Fruit fly (Drosophila melanogaster) whole organism, wandering third instar larva: ENCODE results near the gene Pxn.

Experiments
- Abd-B ChIP-seq: fragments of >200 bp; optimal IDR thresholded peaks from 2 replicates; lab custom pipeline; 2017; ENCODE audit warnings: missing biosample characterization, missing genetic modification characterization
- CG32264 ChIP-seq: fragments of 200-800 bp; sonication (Bioruptor generic); optimal IDR thresholded peaks from 2 replicates; lab custom pipeline; 2016; ENCODE audit warnings: missing biosample characterization, missing genetic modification characterization
- CG9705 ChIP-seq: fragments of 200-800 bp; sonication (Bioruptor generic); optimal IDR thresholded peaks from 2 replicates; lab custom pipeline; 2018; ENCODE audit warnings: missing biosample characterization, mild to moderate bottlenecking, missing genetic modification characterization
- CrebA ChIP-seq: fragments of 200-800 bp; sonication (Bioruptor generic); optimal IDR thresholded peaks from 2 replicates; lab custom pipeline; 2016; ENCODE audit warnings: missing biosample characterization, mild to moderate bottlenecking, missing genetic modification characterization, borderline replicate concordance
- Dfd ChIP-seq: fragments of >200 bp; optimal IDR thresholded peaks from 2 replicates; lab custom pipeline; 2017; ENCODE audit warnings: missing biosample characterization, missing genetic modification characterization
- Dif ChIP-seq: fragments of 200-275, 200-300 bp; sonication (Bioruptor generic); optimal IDR thresholded peaks from 2 replicates; lab custom pipeline; 2018; ENCODE audit warnings: missing biosample characterization, missing genetic modification characterization; ENCODE audit not compliant: partially characterized antibody
- GATAd ChIP-seq: sonication (Bioruptor generic); optimal IDR thresholded peaks from 2 replicates; lab custom pipeline; 2016; ENCODE audit warnings: missing biosample characterization, missing genetic modification characterization
- HLH106 ChIP-seq: fragments of 200-800 bp; optimal IDR thresholded peaks from 3 replicates; lab custom pipeline; 2019; ENCODE audit warnings: missing biosample characterization, mild to moderate bottlenecking, missing genetic modification characterization, moderate library complexity
- Hnf4 ChIP-seq: fragments of 200-800 bp; sonication (Bioruptor generic); optimal IDR thresholded peaks from 2 replicates; lab custom pipeline; 2016; ENCODE audit warnings: missing biosample characterization, mild to moderate bottlenecking, missing genetic modification characterization
- Hr78 ChIP-seq: fragments of >200 bp; optimal IDR thresholded peaks from 2 replicates; lab custom pipeline; 2017; ENCODE audit warnings: missing biosample characterization, missing genetic modification characterization
- Hr83 ChIP-seq: fragments of 200-300 bp; sonication (Bioruptor generic); optimal IDR thresholded peaks from 2 replicates; lab custom pipeline; 2016; ENCODE audit warnings: missing biosample characterization, mild to moderate bottlenecking, missing genetic modification characterization, moderate library complexity; ENCODE audit not compliant: poor library complexity, severe bottlenecking
- Jra ChIP-seq: sonication (Bioruptor generic); optimal IDR thresholded peaks from 2 replicates; lab custom pipeline; 2016; ENCODE audit warnings: missing biosample characterization, missing genetic modification characterization
- Mio ChIP-seq: sonication (Bioruptor generic); optimal IDR thresholded peaks from 2 replicates; lab custom pipeline; 2016; ENCODE audit warnings: missing biosample characterization, missing genetic modification characterization
- Myc ChIP-seq: fragments of >200 bp; optimal IDR thresholded peaks from 2 replicates; lab custom pipeline; 2017
- N ChIP-seq: fragments of >200 bp; optimal IDR thresholded peaks from 2 replicates; lab custom pipeline; 2018; ENCODE audit warnings: missing biosample characterization, missing external identifiers, missing genetic modification characterization
- OdsH ChIP-seq: fragments of 200-800 bp; sonication (Bioruptor generic); optimal IDR thresholded peaks from 2 replicates; lab custom pipeline; 2016; ENCODE audit warnings: missing biosample characterization, mild to moderate bottlenecking, missing genetic modification characterization
- Rel ChIP-seq, 2 experiments: fragments of 200-800 bp; sonication (Bioruptor generic) in 1 of 2; optimal IDR thresholded peaks; 2 replicates in 1 of 2; 3 replicates in 1 of 2; lab custom pipeline; 2016 to 2019; ENCODE audit warnings: mild to moderate bottlenecking in 2 of 2, missing biosample characterization in 2 of 2, missing genetic modification characterization in 2 of 2, moderate library complexity in 1 of 2
- Sp1 ChIP-seq: fragments of 200-800 bp; sonication (Bioruptor generic); optimal IDR thresholded peaks from 3 replicates; lab custom pipeline; 2019; ENCODE audit warnings: missing biosample characterization, mild to moderate bottlenecking, missing genetic modification characterization, moderate library complexity
- Vsx2 ChIP-seq: fragments of 200-300, 225-300 bp; sonication (Bioruptor generic); optimal IDR thresholded peaks from 2 replicates; lab custom pipeline; 2018; ENCODE audit warnings: missing biosample characterization, missing genetic modification characterization; ENCODE audit not compliant: partially characterized antibody
- br ChIP-seq: fragments of 200-800 bp; sonication (Bioruptor generic); optimal IDR thresholded peaks from 2 replicates; lab custom pipeline; 2016; ENCODE audit warnings: missing biosample characterization, missing genetic modification characterization
- brk ChIP-seq: fragments of 200-800 bp; sonication (Bioruptor generic); optimal IDR thresholded peaks from 2 replicates; lab custom pipeline; 2016; ENCODE audit warnings: missing biosample characterization, mild to moderate bottlenecking, missing genetic modification characterization
- dl ChIP-seq, 2 experiments: fragments of 175-275, 200-275 bp in 1 of 2; fragments of 200-275 bp in 1 of 2; sonication (Bioruptor generic); optimal IDR thresholded peaks; lab custom pipeline; 2018; ENCODE audit warnings: mild to moderate bottlenecking in 2 of 2, missing biosample characterization in 2 of 2, missing genetic modification characterization in 2 of 2, moderate library complexity in 2 of 2; ENCODE audit not compliant: partially characterized antibody in 2 of 2, insufficient read depth in 1 of 2
- dmrt93B ChIP-seq: fragments of 200-800 bp; sonication (Bioruptor generic); optimal IDR thresholded peaks from 2 replicates; lab custom pipeline; 2018; ENCODE audit warnings: missing biosample characterization, mild to moderate bottlenecking, missing genetic modification characterization
- dsf ChIP-seq: sonication (Bioruptor generic); optimal IDR thresholded peaks from 2 replicates; lab custom pipeline; 2016; ENCODE audit warnings: missing biosample characterization, missing genetic modification characterization, borderline replicate concordance
- ey ChIP-seq: fragments of 200-800 bp; sonication (Bioruptor generic); optimal IDR thresholded peaks from 2 replicates; lab custom pipeline; 2016; ENCODE audit warnings: missing biosample characterization, missing genetic modification characterization
- foxo ChIP-seq, 2 experiments: fragments of 200-800 bp; sonication (Bioruptor generic); optimal IDR thresholded peaks; 2 replicates in 1 of 2; 3 replicates in 1 of 2; lab custom pipeline; 2016 to 2017; ENCODE audit warnings: missing biosample characterization in 2 of 2, missing genetic modification characterization in 2 of 2
- fru ChIP-seq: fragments of 200-800 bp; sonication (Bioruptor generic); optimal IDR thresholded peaks from 3 replicates; lab custom pipeline; 2016; ENCODE audit warnings: missing biosample characterization, mild to moderate bottlenecking, missing genetic modification characterization
- h ChIP-seq: fragments of 200-800 bp; sonication (Bioruptor generic); optimal IDR thresholded peaks from 3 replicates; lab custom pipeline; 2016; ENCODE audit warnings: missing biosample characterization, mild to moderate bottlenecking, missing genetic modification characterization
- jim ChIP-seq: fragments of 175-275, 200-325 bp; sonication (Bioruptor generic); optimal IDR thresholded peaks from 2 replicates; lab custom pipeline; 2016; ENCODE audit warnings: missing biosample characterization, mild to moderate bottlenecking, missing genetic modification characterization
- lola ChIP-seq: fragments of >200 bp; optimal IDR thresholded peaks from 2 replicates; lab custom pipeline; 2017; ENCODE audit warnings: missing biosample characterization, missing genetic modification characterization
- pan ChIP-seq: fragments of >200 bp; optimal IDR thresholded peaks from 2 replicates; lab custom pipeline; 2017
- psq ChIP-seq: fragments of 200-800 bp; sonication (Bioruptor generic); optimal IDR thresholded peaks from 3 replicates; lab custom pipeline; 2017; ENCODE audit warnings: missing biosample characterization, mild to moderate bottlenecking, missing genetic modification characterization, moderate library complexity
- rgr ChIP-seq: fragments of 200-800 bp; sonication (Bioruptor generic); optimal IDR thresholded peaks from 3 replicates; lab custom pipeline; 2016; ENCODE audit warnings: missing biosample characterization, mild to moderate bottlenecking, missing genetic modification characterization
- sage ChIP-seq: fragments of 200-800 bp; sonication (Bioruptor generic); optimal IDR thresholded peaks from 2 replicates; lab custom pipeline; 2016; ENCODE audit warnings: missing biosample characterization, mild to moderate bottlenecking, missing genetic modification characterization
- sv ChIP-seq: fragments of 200-800 bp; sonication (Bioruptor generic); optimal IDR thresholded peaks from 3 replicates; lab custom pipeline; 2016; ENCODE audit warnings: missing biosample characterization, missing genetic modification characterization
- tai ChIP-seq: sonication (Bioruptor generic); optimal IDR thresholded peaks from 2 replicates; lab custom pipeline; 2016; ENCODE audit warnings: missing biosample characterization, missing genetic modification characterization
- usp ChIP-seq: fragments of >200 bp; optimal IDR thresholded peaks from 2 replicates; lab custom pipeline; 2017; ENCODE audit warnings: missing biosample characterization, missing genetic modification characterization
- woc ChIP-seq: sonication (Bioruptor generic); optimal IDR thresholded peaks from 2 replicates; lab custom pipeline; 2016; ENCODE audit warnings: missing biosample characterization, mild to moderate bottlenecking, missing genetic modification characterization

The Pxn gene

DNA sequence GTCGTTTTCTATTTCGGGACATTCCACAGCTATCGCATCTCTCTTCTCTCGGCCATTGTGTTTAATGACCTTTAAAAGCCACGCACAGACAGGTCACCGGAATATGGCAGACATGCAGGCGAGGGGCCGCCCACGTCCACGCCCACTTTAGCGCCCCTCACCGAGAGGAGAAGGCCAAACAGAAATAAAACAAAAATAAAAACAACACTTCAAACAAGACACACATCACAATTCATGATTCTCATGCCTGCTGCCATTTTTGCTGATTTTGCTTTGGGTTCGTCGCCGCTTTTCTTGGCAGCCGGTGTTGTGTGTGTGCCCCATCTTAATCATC, 46.4 kb downstream of the Pxn start:
- no peak for TF ChIP-seq Vsx2 (GFP tag; lab: Kevin White, UChicago)
- TF ChIP-seq Jra (GFP tag; lab: Kevin White, UChicago): no peak
- TF ChIP-seq Hr78 (GFP tag; lab: Kevin White, UChicago): no peak
- TF ChIP-seq Mio (GFP tag; lab: Kevin White, UChicago): no peak
- TF ChIP-seq Rel (GFP tag; optimal IDR thresholded peaks at IDR 0.05; lab: Kevin White, UChicago): no peak
- no peak for TF ChIP-seq Rel (tag; optimal IDR thresholded peaks at IDR 0.05; lab: Kevin White, UChicago)
- TF ChIP-seq ey (GFP tag; lab: Kevin White, UChicago): no peak
- no peak for TF ChIP-seq tai (GFP tag; lab: Kevin White, UChicago)
- no peak for TF ChIP-seq foxo (GFP tag; optimal IDR thresholded peaks at IDR 0.05; lab: Kevin White, UChicago)
- TF ChIP-seq CrebA: no peak
- no peak for TF ChIP-seq HLH106 (tag; lab: Kevin White, UChicago)
- no peak for TF ChIP-seq lola (GFP tag; lab: Kevin White, UChicago)
- no peak for TF ChIP-seq Dif (GFP tag; lab: Kevin White, UChicago)
- no peak for TF ChIP-seq OdsH (GFP tag; lab: Kevin White, UChicago)
- no peak for TF ChIP-seq dl (GFP tag; optimal IDR thresholded peaks at IDR 0.05; lab: Kevin White, UChicago; ENCODE audit: insufficient read depth in 1 of 2, partially characterized antibody in 2 of 2)
- no peak for TF ChIP-seq usp
- no peak for TF ChIP-seq GATAd (GFP tag; lab: Kevin White, UChicago)
- TF ChIP-seq brk (GFP tag; lab: Kevin White, UChicago): no peak
- TF ChIP-seq CG9705 (GFP tag; lab: Kevin White, UChicago): no peak
- no peak for TF ChIP-seq Sp1 (GFP tag; lab: Kevin White, UChicago)

DNA sequence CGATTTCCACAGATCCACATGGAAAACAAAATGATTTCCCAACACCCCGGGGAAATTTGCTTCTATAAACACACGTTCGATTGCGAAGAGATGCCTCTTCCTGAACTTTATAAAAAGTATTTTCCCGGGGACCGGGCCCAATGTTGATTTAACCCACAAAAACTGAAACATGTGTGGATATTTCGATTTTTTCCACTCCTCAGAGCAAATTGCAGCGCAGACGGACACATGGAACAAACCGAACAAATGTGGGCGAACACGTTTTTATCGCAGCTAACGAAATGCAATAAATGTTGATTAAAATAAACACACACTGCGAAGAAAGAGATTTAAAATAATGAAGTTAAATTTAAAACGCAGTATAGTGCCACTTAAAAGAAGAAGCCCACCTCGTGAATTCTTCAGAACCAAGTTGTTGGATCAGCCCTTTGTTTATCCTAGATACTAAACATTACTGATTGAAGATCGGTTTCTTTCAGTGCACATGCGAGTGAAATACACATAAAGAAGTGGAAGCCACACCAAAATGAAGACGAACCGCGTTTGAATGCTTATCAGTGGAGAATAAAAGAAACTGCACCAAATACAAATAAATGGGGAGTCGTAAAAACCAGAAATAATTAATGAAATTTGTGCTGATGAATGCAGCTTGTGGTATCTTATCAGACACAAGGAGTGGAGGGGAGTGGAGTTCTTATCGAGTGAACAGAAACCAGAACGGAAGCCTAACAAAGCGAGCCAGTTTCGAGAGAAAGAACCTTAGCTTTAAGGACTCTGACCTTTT, 46.9 kb downstream of the Pxn start:
- TF ChIP-seq sv: peak; percentile 19
- TF ChIP-seq HLH106 (tag; lab: Kevin White, UChicago): peak; percentile 85
- peak; percentile 83 for TF ChIP-seq CG32264
- TF ChIP-seq jim (GFP tag; lab: Kevin White, UChicago): no peak
- TF ChIP-seq dl (GFP tag; optimal IDR thresholded peaks at IDR 0.05; lab: Kevin White, UChicago; ENCODE audit: insufficient read depth in 1 of 2, partially characterized antibody in 2 of 2): peak in 1 of 2 experiments; percentile 18
- TF ChIP-seq Hnf4 (GFP tag; lab: Kevin White, UChicago): peak; percentile 89
- TF ChIP-seq Sp1 (GFP tag; lab: Kevin White, UChicago): peak; percentile 88
- peak; percentile 86 for TF ChIP-seq OdsH (GFP tag; lab: Kevin White, UChicago)
- TF ChIP-seq br (GFP tag; lab: Kevin White, UChicago): peak; percentile 92
- peak; percentile 91 for TF ChIP-seq fru (GFP tag; lab: Kevin White, UChicago)
- TF ChIP-seq Jra (GFP tag; lab: Kevin White, UChicago): peak; percentile 74
- TF ChIP-seq dmrt93B (GFP tag; lab: Kevin White, UChicago): peak; percentile 70
- no peak for TF ChIP-seq Dif (GFP tag; lab: Kevin White, UChicago)
- TF ChIP-seq Myc: no peak
- TF ChIP-seq GATAd (GFP tag; lab: Kevin White, UChicago): no peak
- no peak for TF ChIP-seq pan (lab: Kevin White, UChicago)
- TF ChIP-seq dsf (GFP tag; lab: Kevin White, UChicago): no peak
- no peak for TF ChIP-seq lola (GFP tag; lab: Kevin White, UChicago)
- TF ChIP-seq Vsx2 (GFP tag; lab: Kevin White, UChicago): no peak
- peak; percentile 43 for TF ChIP-seq Mio (GFP tag; lab: Kevin White, UChicago)
- TF ChIP-seq Rel (GFP tag; optimal IDR thresholded peaks at IDR 0.05; lab: Kevin White, UChicago): peak; percentile 76
- TF ChIP-seq Rel (tag; optimal IDR thresholded peaks at IDR 0.05; lab: Kevin White, UChicago): peak; percentile 80
- no peak for TF ChIP-seq CrebA
- TF ChIP-seq usp: no peak
- TF ChIP-seq sage (GFP tag; lab: Kevin White, UChicago): peak; percentile 84
- TF ChIP-seq rgr (GFP tag; lab: Kevin White, UChicago): peak; percentile 91
- peak; percentile 82 for TF ChIP-seq tai (GFP tag; lab: Kevin White, UChicago)
- no peak for TF ChIP-seq N (GFP tag; lab: Kevin White, UChicago)
- TF ChIP-seq woc (GFP tag; lab: Kevin White, UChicago): peak; percentile 76
- peak; percentile 93 for TF ChIP-seq h (GFP tag; lab: Kevin White, UChicago)
- TF ChIP-seq psq (GFP tag; lab: Kevin White, UChicago): peak; percentile 86
- TF ChIP-seq foxo (GFP tag; optimal IDR thresholded peaks at IDR 0.05; lab: Kevin White, UChicago): peak; percentile 51 to 94
- TF ChIP-seq Hr83 (GFP tag; lab: Kevin White, UChicago): no peak
- no peak for TF ChIP-seq Abd-B (GFP tag; lab: Kevin White, UChicago)
- no peak for TF ChIP-seq Dfd
- peak; percentile 56 for TF ChIP-seq CG9705 (GFP tag; lab: Kevin White, UChicago)
- TF ChIP-seq Hr78 (GFP tag; lab: Kevin White, UChicago): no peak
- TF ChIP-seq brk (GFP tag; lab: Kevin White, UChicago): peak; percentile 81
- peak; percentile 94 for TF ChIP-seq ey (GFP tag; lab: Kevin White, UChicago)
